Worm (Caenorhabditis elegans) whole organism, mixed stage, embryonic: ENCODE results near the gene htp-2.

Experiments used
- M03D4.4 ChIP-seq: sonication (generic microtip); optimal IDR thresholded peaks from 2 replicates; lab custom pipeline; 2017; ENCODE audit warnings: mild to moderate bottlenecking, missing genetic modification characterization, missing compliant biosample characterization
- bed-3 ChIP-seq: fragments of 200-800 bp; sonication (Bioruptor generic); optimal IDR thresholded peaks from 3 replicates; lab custom pipeline; 2018; ENCODE audit warnings: mild to moderate bottlenecking, missing genetic modification characterization, moderate library complexity, missing compliant biosample characterization
- blmp-1 ChIP-seq: fragments of 150-350 bp; optimal IDR thresholded peaks from 2 replicates; lab custom pipeline; 2014; ENCODE audit warnings: missing biosample characterization, missing genetic modification characterization
- ceh-39 ChIP-seq: fragments of 150-350 bp; optimal IDR thresholded peaks from 2 replicates; lab custom pipeline; 2014; ENCODE audit warnings: missing biosample characterization, missing genetic modification characterization
- ceh-43 ChIP-seq: fragments of 200-800 bp; sonication (Bioruptor generic); optimal IDR thresholded peaks from 2 replicates; lab custom pipeline; 2018; ENCODE audit warnings: mild to moderate bottlenecking, missing genetic modification characterization, moderate library complexity, missing compliant biosample characterization
- ces-1 ChIP-seq: fragments of 150-350 bp; optimal IDR thresholded peaks from 2 replicates; lab custom pipeline; 2014; ENCODE audit warnings: missing biosample characterization, missing genetic modification reagents, missing genetic modification characterization
- cnd-1 ChIP-seq: fragments of 200-800 bp; sonication (Bioruptor generic); optimal IDR thresholded peaks from 2 replicates; lab custom pipeline; 2018; ENCODE audit warnings: mild to moderate bottlenecking, missing genetic modification characterization, missing compliant biosample characterization
- drap-1 ChIP-seq: fragments of 200-800 bp; sonication (Bioruptor generic); optimal IDR thresholded peaks from 3 replicates; lab custom pipeline; 2018; ENCODE audit warnings: mild to moderate bottlenecking, missing genetic modification characterization, missing compliant biosample characterization
- elt-3 ChIP-seq: fragments of 150-350 bp; optimal IDR thresholded peaks from 2 replicates; lab custom pipeline; 2014; ENCODE audit warnings: missing biosample characterization, missing genetic modification characterization
- flh-1 ChIP-seq: fragments of 200-800 bp; sonication (Bioruptor generic); optimal IDR thresholded peaks from 2 replicates; lab custom pipeline; 2018; ENCODE audit warnings: mild to moderate bottlenecking, missing genetic modification characterization, moderate library complexity, missing compliant biosample characterization
- ham-2 ChIP-seq: fragments of 200-800 bp; sonication (Bioruptor generic); optimal IDR thresholded peaks from 2 replicates; lab custom pipeline; 2018; ENCODE audit warnings: mild to moderate bottlenecking, missing genetic modification characterization, missing compliant biosample characterization
- hlh-1 ChIP-seq: fragments of 150-350 bp; optimal IDR thresholded peaks from 2 replicates; lab custom pipeline; 2014; ENCODE audit warnings: missing biosample characterization, missing genetic modification reagents, missing genetic modification characterization
- lin-13 ChIP-seq: fragments of 150-350 bp; optimal IDR thresholded peaks from 2 replicates; lab custom pipeline; 2014; ENCODE audit warnings: missing biosample characterization, missing genetic modification characterization
- lin-32 ChIP-seq: fragments of 200-800 bp; sonication (Bioruptor generic); optimal IDR thresholded peaks from 2 replicates; lab custom pipeline; 2018; ENCODE audit warnings: mild to moderate bottlenecking, missing genetic modification characterization, missing compliant biosample characterization
- mab-5 ChIP-seq: fragments of 150-350 bp; optimal IDR thresholded peaks from 2 replicates; lab custom pipeline; 2014; ENCODE audit warnings: missing biosample characterization, missing genetic modification characterization
- mep-1 ChIP-seq: fragments of 150-350 bp; optimal IDR thresholded peaks from 2 replicates; lab custom pipeline; 2017; ENCODE audit warnings: missing biosample characterization, missing genetic modification reagents, missing genetic modification characterization, inconsistent platforms
- nhr-12 ChIP-seq: fragments of 150-350 bp; optimal IDR thresholded peaks from 2 replicates; lab custom pipeline; 2014; ENCODE audit warnings: missing biosample characterization, missing genetic modification characterization
- nhr-2 ChIP-seq: fragments of 150-350 bp; optimal IDR thresholded peaks from 2 replicates; lab custom pipeline; 2014; ENCODE audit warnings: missing biosample characterization, missing genetic modification characterization
- nhr-28 ChIP-seq: fragments of 150-350 bp; optimal IDR thresholded peaks from 2 replicates; lab custom pipeline; 2014; ENCODE audit warnings: missing biosample characterization, missing genetic modification characterization
- pha-4 ChIP-seq: fragments of 150-350 bp; optimal IDR thresholded peaks from 2 replicates; lab custom pipeline; 2018; ENCODE audit warnings: missing biosample characterization, missing genetic modification reagents, missing genetic modification characterization
- sem-2 ChIP-seq: fragments of 200-800 bp; sonication (Bioruptor generic); optimal IDR thresholded peaks from 2 replicates; lab custom pipeline; 2018; ENCODE audit warnings: mild to moderate bottlenecking, missing genetic modification characterization, missing compliant biosample characterization
- snpc-4 ChIP-seq: fragments of 150-350 bp; optimal IDR thresholded peaks from 2 replicates; lab custom pipeline; 2014; ENCODE audit warnings: missing biosample characterization, missing genetic modification characterization
- tbx-8 ChIP-seq: fragments of 200-800 bp; sonication (Bioruptor generic); optimal IDR thresholded peaks from 2 replicates; lab custom pipeline; 2018; ENCODE audit warnings: mild to moderate bottlenecking, missing genetic modification characterization, moderate library complexity, missing compliant biosample characterization
- unc-120 ChIP-seq: sonication (generic microtip); optimal IDR thresholded peaks from 2 replicates; lab custom pipeline; 2017; ENCODE audit warnings: missing genetic modification characterization, missing compliant biosample characterization; ENCODE audit not compliant: poor library complexity, severe bottlenecking
- unc-39 ChIP-seq: fragments of 150-350 bp; optimal IDR thresholded peaks from 2 replicates; lab custom pipeline; 2014; ENCODE audit warnings: missing biosample characterization, missing genetic modification characterization
- unc-62 ChIP-seq: fragments of 150-350 bp; optimal IDR thresholded peaks from 2 replicates; lab custom pipeline; 2014; ENCODE audit warnings: missing biosample characterization, missing genetic modification reagents, missing genetic modification characterization
- zip-8 ChIP-seq: fragments of 150-350 bp; optimal IDR thresholded peaks from 2 replicates; lab custom pipeline; 2014; ENCODE audit warnings: missing biosample characterization, missing genetic modification characterization
- ztf-11 ChIP-seq: fragments of 150-350 bp; optimal IDR thresholded peaks from 2 replicates; lab custom pipeline; 2014; ENCODE audit warnings: missing biosample characterization, missing genetic modification characterization

htp-2 gene

ce11 chrIV:6426089-6426715 lies 6.9 kb downstream of the htp-2 start, which contains the start of gene acp-6:
Gene acp-6 (minus strand): TSS chrIV:6426139.
- TF ChIP-seq unc-62 (GFP tag; lab: Kevin White, UChicago), result no peak

ce11 chrIV:6427223-6427622 lies 7.9 kb downstream of the htp-2 start:
- TF ChIP-seq zip-8 (tag; lab: Kevin White, UChicago), result no peak
- no peak for TF ChIP-seq ham-2 (GFP tag; lab: Kevin White, UChicago)
- TF ChIP-seq nhr-12, result no peak
- no peak for TF ChIP-seq mep-1 (tag; lab: Kevin White, UChicago)
- TF ChIP-seq elt-3 (tag; lab: Kevin White, UChicago), result no peak
- no peak for TF ChIP-seq bed-3 (GFP tag; lab: Kevin White, UChicago)
- TF ChIP-seq drap-1 (GFP tag; lab: Kevin White, UChicago), result no peak
- TF ChIP-seq M03D4.4, result no peak
- TF ChIP-seq snpc-4 (tag; lab: Kevin White, UChicago), result no peak
- TF ChIP-seq unc-120 (tag; lab: Kevin White, UChicago), result no peak
- TF ChIP-seq sem-2 (GFP tag; lab: Kevin White, UChicago), result no peak
- no peak for TF ChIP-seq pha-4 (tag; lab: Kevin White, UChicago)
- no peak for TF ChIP-seq ceh-39 (tag; lab: Kevin White, UChicago)
- no peak for TF ChIP-seq blmp-1 (tag; lab: Kevin White, UChicago)
- TF ChIP-seq ceh-43 (GFP tag; lab: Kevin White, UChicago), result no peak

- TF ChIP-seq unc-39, result no peak
- TF ChIP-seq unc-120 (tag; lab: Kevin White, UChicago), result no peak
- no peak for TF ChIP-seq ham-2 (GFP tag; lab: Kevin White, UChicago)
- TF ChIP-seq nhr-28 (tag; lab: Kevin White, UChicago), result no peak
- TF ChIP-seq ces-1 (GFP tag; lab: Kevin White, UChicago), result no peak
- no peak for TF ChIP-seq tbx-8 (GFP tag; lab: Kevin White, UChicago)
- no peak for TF ChIP-seq ztf-11 (tag; lab: Kevin White, UChicago)
These were observed 12.3 kb downstream of the htp-2 start, which contains the start of gene acp-7 for ce11 chrIV:6431582-6431981. Gene acp-7 (minus strand): TSS chrIV:6431682.

- TF ChIP-seq ztf-11 (tag; lab: Kevin White, UChicago) (no peak), lin-32 (GFP tag; lab: Kevin White, UChicago) (no peak), nhr-2 (tag; lab: Kevin White, UChicago) (no peak), lin-13 (tag; lab: Kevin White, UChicago) (no peak), ham-2 (GFP tag; lab: Kevin White, UChicago) (no peak), snpc-4 (tag; lab: Kevin White, UChicago) (no peak), unc-120 (tag; lab: Kevin White, UChicago) (no peak), cnd-1 (tag; lab: Kevin White, UChicago) (no peak), elt-3 (tag; lab: Kevin White, UChicago) (no peak), mep-1 (tag; lab: Kevin White, UChicago) (no peak), unc-39 (no peak), tbx-8 (GFP tag; lab: Kevin White, UChicago) (no peak), flh-1 (GFP tag; lab: Kevin White, UChicago) (no peak), hlh-1 (tag; lab: Kevin White, UChicago) (no peak)
These were observed 13.1 kb downstream of the htp-2 start for ce11 chrIV:6432375-6432774.

ce11 chrIV:6433424-6433823 lies 14.1 kb downstream of the htp-2 start:
- TF ChIP-seq ces-1 (GFP tag; lab: Kevin White, UChicago), result no peak
- no peak for TF ChIP-seq nhr-12
- no peak for TF ChIP-seq zip-8 (tag; lab: Kevin White, UChicago)
- TF ChIP-seq nhr-28 (tag; lab: Kevin White, UChicago), result no peak
- no peak for TF ChIP-seq mab-5 (tag; lab: Kevin White, UChicago)
- TF ChIP-seq snpc-4 (tag; lab: Kevin White, UChicago), result no peak
- TF ChIP-seq drap-1 (GFP tag; lab: Kevin White, UChicago), result no peak
- no peak for TF ChIP-seq unc-39
- TF ChIP-seq mep-1 (tag; lab: Kevin White, UChicago), result no peak
- no peak for TF ChIP-seq ceh-43 (GFP tag; lab: Kevin White, UChicago)
- no peak for TF ChIP-seq unc-62 (GFP tag; lab: Kevin White, UChicago)
- no peak for TF ChIP-seq hlh-1 (tag; lab: Kevin White, UChicago)
- TF ChIP-seq ceh-39 (tag; lab: Kevin White, UChicago), result no peak
